Worm (Caenorhabditis elegans): ENCODE results near the gene C03H5.5.

DNA sequence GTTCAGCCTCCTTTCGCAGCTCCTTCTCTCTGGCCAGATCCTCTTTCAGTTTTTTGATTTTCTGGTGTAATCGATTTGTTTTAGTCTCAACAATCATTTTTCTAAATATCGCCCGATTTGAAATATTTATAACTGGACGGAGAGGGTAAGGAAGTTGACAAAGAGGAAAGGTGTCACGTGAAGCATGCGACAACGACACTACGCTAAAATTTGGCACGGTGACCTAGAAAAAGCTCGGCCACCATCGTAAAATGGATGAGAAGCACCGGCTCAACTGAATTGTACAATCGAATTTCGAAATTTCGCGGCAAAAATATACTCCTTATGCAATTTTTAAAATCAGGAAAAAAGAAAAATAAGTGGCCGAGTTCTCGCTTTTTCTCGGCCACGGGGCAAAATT lies at the start of gene C03H5.5:
- no peak for TF ChIP-seq ceh-48 (tag; optimal IDR thresholded peaks at IDR 0.05)
- TF ChIP-seq unc-55 (GFP tag; optimal IDR thresholded peaks at IDR 0.05): no peak
- no peak for TF ChIP-seq pqm-1 (tag; optimal IDR thresholded peaks at IDR 0.05)
- TF ChIP-seq K09A11.1 (tag; optimal IDR thresholded peaks at IDR 0.05; ENCODE audit: insufficient read depth): no peak
- no peak for TF ChIP-seq ttx-3 (tag; optimal IDR thresholded peaks at IDR 0.05)
- TF ChIP-seq ets-4 (tag; optimal IDR thresholded peaks at IDR 0.05): no peak
- no peak for TF ChIP-seq fkh-6 (tag; optimal IDR thresholded peaks at IDR 0.05)
- TF ChIP-seq lin-11 (tag; optimal IDR thresholded peaks at IDR 0.05): no peak
- no peak for TF ChIP-seq fkh-10 (GFP tag; optimal IDR thresholded peaks at IDR 0.05)
